Worm (Caenorhabditis elegans) whole organism, young adult: ENCODE results near the gene fbxa-26.

Experiments used
- C17E4.6 ChIP-seq: fragments of 200-800 bp; sonication (Bioruptor generic); IDR thresholded peaks from 2 replicates; pipeline ENCODE4 v1.3.6; 2022; ENCODE audit warnings: missing genetic modification reagents, missing genetic modification characterization, missing compliant biosample characterization
- let-526 ChIP-seq: fragments of 200-800 bp; sonication (Bioruptor generic); IDR thresholded peaks from 2 replicates; pipeline ENCODE4 v1.3.6; 2022; ENCODE audit warnings: missing genetic modification reagents, missing genetic modification characterization, missing compliant biosample characterization
- nfyb-1 ChIP-seq: fragments of 200-800 bp; sonication (Bioruptor generic); IDR thresholded peaks from 2 replicates; pipeline ENCODE4 v1.3.6; 2022; ENCODE audit warnings: missing genetic modification reagents, missing genetic modification characterization, missing compliant biosample characterization
- unc-62 ChIP-seq: fragments of 150-350 bp; optimal IDR thresholded peaks from 2 replicates; lab custom pipeline; 2014; ENCODE audit warnings: missing biosample characterization, missing genetic modification reagents, missing genetic modification characterization

DNA sequence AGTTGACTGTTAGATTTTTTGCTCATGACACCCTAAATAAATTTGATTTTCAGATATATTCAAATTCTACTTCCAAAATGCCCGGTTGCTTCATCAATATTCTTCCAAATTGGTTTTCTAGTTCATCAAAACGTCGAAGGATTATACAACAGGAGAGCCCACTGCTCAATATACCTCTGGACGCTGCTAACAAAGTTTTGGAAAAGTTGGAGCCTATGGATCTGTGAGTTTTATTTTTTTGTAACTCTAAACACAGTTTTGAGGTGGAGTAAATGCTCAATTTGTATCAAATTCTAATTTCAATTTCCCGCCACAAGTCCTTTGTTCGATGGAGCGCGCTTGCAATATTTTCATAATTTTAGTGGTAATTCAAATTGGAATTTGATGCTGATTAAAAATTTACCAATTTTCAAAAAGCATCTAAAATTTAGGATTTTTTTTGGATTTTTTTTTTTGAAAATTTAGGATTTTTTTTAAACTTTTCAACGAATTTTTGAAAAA, 647 bp upstream of the fbxa-26 start, which contains the start of gene fbxa-27:
- no peak for TF ChIP-seq unc-62
- TF ChIP-seq C17E4.6 (GFP tag; lab: Robert Waterston, UW), result no peak
- TF ChIP-seq let-526 (GFP tag; lab: Robert Waterston, UW), result no peak
- TF ChIP-seq nfyb-1 (GFP tag; lab: Robert Waterston, UW), result no peak
